Fruit fly (Drosophila melanogaster): ENCODE data around the gene CG14710.
A peak's percentile ranks its signal among the peaks of the same experiment; 100 is the strongest.

Gene CG14710

dm6 chr3R:11648356-11649355 lies 28.8 kb downstream of the CG14710 start (continued):
- no peak for TF ChIP-seq dmrt99B (tag; optimal IDR thresholded peaks at IDR 0.05)
- TF ChIP-seq sd (tag; optimal IDR thresholded peaks at IDR 0.05) = peak; percentile 87
- no peak for TF ChIP-seq CG17359 (tag; optimal IDR thresholded peaks at IDR 0.05)
- TF ChIP-seq Sox102F (GFP tag; optimal IDR thresholded peaks at IDR 0.05) = no peak
- TF ChIP-seq slbo (GFP tag; IDR thresholded peaks at IDR 0.05) = 0 out of 2 replicates have a peak, but pooled peaks have one; percentile 31
- peak; percentile 18 for TF ChIP-seq HHEX (GFP tag; optimal IDR thresholded peaks at IDR 0.05)
- no peak for TF ChIP-seq Nf-YA (GFP tag; IDR thresholded peaks at IDR 0.05)
- TF ChIP-seq chm (GFP tag; IDR thresholded peaks at IDR 0.05) = 0 out of 2 replicates have a peak, but pooled peaks have one; percentile 37
- TF ChIP-seq CG9437 (GFP tag; optimal IDR thresholded peaks at IDR 0.05) = no peak
- no peak for TF ChIP-seq CG8089 (GFP tag; optimal IDR thresholded peaks at IDR 0.05)
- no peak for TF ChIP-seq z (GFP tag; IDR thresholded peaks at IDR 0.05)
- TF ChIP-seq abd-A (tag; optimal IDR thresholded peaks at IDR 0.05) = peak; percentile 67
- no peak for TF ChIP-seq CG3995 (GFP tag; optimal IDR thresholded peaks at IDR 0.05)
- TF ChIP-seq gsb (GFP tag; IDR thresholded peaks at IDR 0.05) = no peak
- TF ChIP-seq Fer1 (GFP tag; optimal IDR thresholded peaks at IDR 0.05) = peak; percentile 33
- peak; percentile 25 for TF ChIP-seq CrebB (tag; optimal IDR thresholded peaks at IDR 0.05)
- TF ChIP-seq Optix (GFP tag; IDR thresholded peaks at IDR 0.05) = no peak
- peak; percentile 37 to 83 for TF ChIP-seq Trl (optimal IDR thresholded peaks at IDR 0.05)
- no peak for TF ChIP-seq Trl (GFP tag; optimal IDR thresholded peaks at IDR 0.05)
- 0 out of 2 replicates have a peak, but pooled peaks have one; percentile 11 for TF ChIP-seq CG13287 (GFP tag; IDR thresholded peaks at IDR 0.05; ENCODE audit: partially characterized antibody)
- TF ChIP-seq insv (GFP tag; optimal IDR thresholded peaks at IDR 0.05) = peak; percentile 67 to 94
- TF ChIP-seq gcm2 (GFP tag; optimal IDR thresholded peaks at IDR 0.05) = no peak
- no peak for TF ChIP-seq CG42726 (GFP tag; IDR thresholded peaks at IDR 0.05; ENCODE audit: partially characterized antibody)
- no peak for TF ChIP-seq hkb (optimal IDR thresholded peaks at IDR 0.05)
- TF ChIP-seq hkb (GFP tag; IDR thresholded peaks at IDR 0.05) = peak; percentile 20; the same call in 1 of the 2 replicates
- no peak for TF ChIP-seq Opbp (GFP tag; IDR thresholded peaks at IDR 0.05; ENCODE audit: partially characterized antibody)
- no peak for TF ChIP-seq Eip74EF (GFP tag; optimal IDR thresholded peaks at IDR 0.05)
- TF ChIP-seq Deaf1 (tag; optimal IDR thresholded peaks at IDR 0.05) = peak; percentile 61
- TF ChIP-seq row (GFP tag; IDR thresholded peaks at IDR 0.05) = 0 out of 3 replicates have a peak, but pooled peaks have one; percentile 6
- peak; percentile 98 for TF ChIP-seq Elba2 (GFP tag; optimal IDR thresholded peaks at IDR 0.05)
- peak; percentile 25 for TF ChIP-seq ash1 (GFP tag; optimal IDR thresholded peaks at IDR 0.05)
- TF ChIP-seq sc (optimal IDR thresholded peaks at IDR 0.05) = no peak
- no peak for TF ChIP-seq sc (GFP tag; optimal IDR thresholded peaks at IDR 0.05)
- TF ChIP-seq Drgx (GFP tag; IDR thresholded peaks at IDR 0.05) = peak; percentile 30; the same call in 1 of the 2 replicates
- TF ChIP-seq Rx (GFP tag; IDR thresholded peaks at IDR 0.05) = no peak
- peak; percentile 78 for TF ChIP-seq Med (GFP tag)
- TF ChIP-seq CG12769 (tag; optimal IDR thresholded peaks at IDR 0.05) = peak; percentile 84
- no peak for TF ChIP-seq jigr1 (GFP tag; IDR thresholded peaks at IDR 0.05)
- TF ChIP-seq sr (GFP tag; IDR thresholded peaks at IDR 0.05) = peak; percentile 88
- TF ChIP-seq CG11247 (GFP tag; IDR thresholded peaks at IDR 0.05) = no peak
- peak in 1 of 2 experiments; percentile 25 for TF ChIP-seq Pdp1 (GFP tag; optimal IDR thresholded peaks at IDR 0.05)
- no peak for TF ChIP-seq CG33557 (GFP tag; optimal IDR thresholded peaks at IDR 0.05)
- no peak for TF ChIP-seq NFAT (GFP tag; IDR thresholded peaks at IDR 0.05)
- peak; percentile 13 for TF ChIP-seq sens (GFP tag)
- no peak for TF ChIP-seq eyg (GFP tag; optimal IDR thresholded peaks at IDR 0.05)
- peak; percentile 67 for TF ChIP-seq BtbVII (GFP tag; optimal IDR thresholded peaks at IDR 0.05)
- peak; percentile 47 for TF ChIP-seq Atf3 (GFP tag; optimal IDR thresholded peaks at IDR 0.05)
- TF ChIP-seq CG16779 (GFP tag; IDR thresholded peaks at IDR 0.05) = 0 out of 2 replicates have a peak, but pooled peaks have one; percentile 31
- no peak for TF ChIP-seq lbe (GFP tag; optimal IDR thresholded peaks at IDR 0.05)
